Worm (Caenorhabditis elegans) whole organism, late embryonic: ENCODE measurements around the gene atg-9.

Experiments
- Y22D7AL.16 ChIP-seq: sonication (generic microtip); optimal IDR thresholded peaks from 2 replicates; lab custom pipeline; 2016; ENCODE audit warnings: missing genetic modification characterization, missing compliant biosample characterization
- dve-1 ChIP-seq: sonication (generic microtip); optimal IDR thresholded peaks from 2 replicates; lab custom pipeline; 2017; ENCODE audit warnings: antibody characterized with exemption, mild to moderate bottlenecking, missing genetic modification characterization, missing compliant biosample characterization
- eyg-1 ChIP-seq: sonication (generic microtip); optimal IDR thresholded peaks from 2 replicates; lab custom pipeline; 2016; ENCODE audit warnings: missing genotype, missing genetic modification characterization, missing compliant biosample characterization
- fkh-10 ChIP-seq: fragments of 150-350 bp; optimal IDR thresholded peaks from 2 replicates; lab custom pipeline; 2014; ENCODE audit warnings: missing biosample characterization, missing genetic modification reagents, missing genetic modification characterization
- hlh-6 ChIP-seq: sonication (generic microtip); optimal IDR thresholded peaks from 2 replicates; lab custom pipeline; 2016; ENCODE audit warnings: missing genotype, missing genetic modification characterization, missing compliant biosample characterization
- nhr-11 ChIP-seq: fragments of 150-350 bp; optimal IDR thresholded peaks from 2 replicates; lab custom pipeline; 2014; ENCODE audit warnings: missing biosample characterization, missing genetic modification characterization
- pros-1 ChIP-seq: fragments of 150-350 bp; optimal IDR thresholded peaks from 2 replicates; lab custom pipeline; 2014; ENCODE audit warnings: missing biosample characterization, missing genetic modification reagents, missing genetic modification characterization
- ztf-16 ChIP-seq: sonication (generic microtip); optimal IDR thresholded peaks from 2 replicates; lab custom pipeline; 2017; ENCODE audit warnings: missing genetic modification characterization, missing compliant biosample characterization

ce11 chrV:347561-348345, 1.4 kb upstream of the atg-9 start:
- TF ChIP-seq Y22D7AL.16 (tag; lab: Kevin White, UChicago) (no peak), dve-1 (tag; lab: Kevin White, UChicago) (no peak), eyg-1 (tag; lab: Kevin White, UChicago) (no peak), fkh-10 (no peak), nhr-11 (tag; lab: Kevin White, UChicago) (no peak), pros-1 (no peak), hlh-6 (tag; lab: Kevin White, UChicago) (no peak), ztf-16 (tag; lab: Kevin White, UChicago) (no peak)
